Comparison of ENCODE assay signal across 3 fruit fly cellular contexts in the genomic region with DNA sequence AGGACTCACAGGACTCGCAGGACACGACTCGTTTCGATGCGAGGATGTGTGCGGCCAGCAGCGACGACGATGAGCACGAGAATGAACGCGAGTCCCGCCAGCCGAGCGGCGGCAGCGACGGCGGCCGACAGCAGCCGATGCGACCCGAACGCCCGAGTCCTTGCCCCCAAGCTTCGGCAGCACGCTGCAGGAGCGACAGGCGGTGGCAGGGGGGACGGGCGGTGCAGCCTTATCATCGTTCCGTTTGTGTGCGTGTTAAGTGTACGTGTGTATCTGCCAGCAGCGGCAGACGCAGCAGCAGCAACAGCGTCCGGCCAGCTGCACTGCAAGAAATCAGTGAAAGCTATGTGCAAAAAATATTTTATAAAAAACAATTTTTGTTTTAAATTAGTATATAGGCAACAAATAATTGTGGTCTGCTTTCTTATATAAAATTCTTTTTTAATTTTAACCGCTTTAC.
A peak's percentile ranks its signal among the peaks of the same experiment; 100 is the strongest.
TF ChIP-seq lines count a peak whose summit lies in the region.

A gene (minus strand): TSS at position 51 of the 460 bp plus-strand sequence.

- TF ChIP-seq CTCF in whole organism, embryonic (GFP tag; optimal IDR thresholded peaks at IDR 0.05; lab: Kevin White, UChicago): no peak

TF ChIP-seq in whole organism, embryonic, 481 proteins besides CTCF, POLR2A, EP300 and RAD21 (continues in another document):
- TF ChIP-seq TFAM (GFP tag; optimal IDR thresholded peaks at IDR 0.05; lab: Kevin White, UChicago) (no peak), disco-r (GFP tag; optimal IDR thresholded peaks at IDR 0.05; lab: Kevin White, UChicago) (no peak), toy (GFP tag; IDR thresholded peaks at IDR 0.05; lab: Robert Waterston, UW) (peak; percentile 7; the same call in 1 of the 2 replicates), CG11696 (GFP tag; IDR thresholded peaks at IDR 0.05; lab: Robert Waterston, UW) (no peak), chm (GFP tag; IDR thresholded peaks at IDR 0.05; lab: Robert Waterston, UW) (no peak), Mrtf (GFP tag; IDR thresholded peaks at IDR 0.05; lab: Robert Waterston, UW) (0 out of 3 replicates have a peak, but pooled peaks have one; percentile 17), Nf-YC (tag; optimal IDR thresholded peaks at IDR 0.05; lab: Kevin White, UChicago) (peak; percentile 26), CG32772 (GFP tag; IDR thresholded peaks at IDR 0.05; lab: Robert Waterston, UW) (peak; percentile 16; the same call in 1 of the 2 replicates), CG12769 (tag; optimal IDR thresholded peaks at IDR 0.05; lab: Kevin White, UChicago) (no peak), E2f2 (GFP tag; IDR thresholded peaks at IDR 0.05; lab: Robert Waterston, UW) (no peak), CG14965 (GFP tag; optimal IDR thresholded peaks at IDR 0.05; lab: Kevin White, UChicago; ENCODE audit: borderline replicate concordance) (no peak), CG8290 (GFP tag; optimal IDR thresholded peaks at IDR 0.05; lab: Kevin White, UChicago) (no peak), CG8290 (tag; optimal IDR thresholded peaks at IDR 0.05; lab: Kevin White, UChicago) (peak in 1 of 2 experiments; percentile 32), ranshi (GFP tag; IDR thresholded peaks at IDR 0.05; lab: Robert Waterston, UW) (0 out of 2 replicates have a peak, but pooled peaks have one; percentile 24), odd (GFP tag; optimal IDR thresholded peaks at IDR 0.05; lab: Kevin White, UChicago) (no peak), Hey (tag; optimal IDR thresholded peaks at IDR 0.05; lab: Kevin White, UChicago) (no peak), CG10209 (GFP tag; optimal IDR thresholded peaks at IDR 0.05; lab: Kevin White, UChicago) (peak; percentile 5), dimm (GFP tag; IDR thresholded peaks at IDR 0.05; lab: Robert Waterston, UW) (peak; percentile 20; the same call in 1 of the 2 replicates), Dip3 (GFP tag; optimal IDR thresholded peaks at IDR 0.05; lab: Kevin White, UChicago) (no peak), tgo (GFP tag; IDR thresholded peaks at IDR 0.05; lab: Robert Waterston, UW) (peak; percentile 46; the same call in 2 of the 3 replicates), Ets65A (GFP tag; lab: Kevin White, UChicago) (peak; percentile 4), Ptx1 (GFP tag; IDR thresholded peaks at IDR 0.05; lab: Robert Waterston, UW) (peak; percentile 41; the same call in 1 of the 2 replicates), CG9727 (GFP tag; optimal IDR thresholded peaks at IDR 0.05; lab: Kevin White, UChicago) (no peak), CG18599 (GFP tag; optimal IDR thresholded peaks at IDR 0.05; lab: Kevin White, UChicago) (peak; percentile 62), Camta (GFP tag; optimal IDR thresholded peaks at IDR 0.05; lab: Kevin White, UChicago) (no peak), CG18262 (tag; optimal IDR thresholded peaks at IDR 0.05; lab: Kevin White, UChicago) (peak; percentile 8)

TF ChIP-seq in whole organism, prepupa, 60 proteins besides CTCF, POLR2A, EP300 and RAD21:
- TF ChIP-seq CG6163 (GFP tag; IDR thresholded peaks at IDR 0.05; lab: Robert Waterston, UW) (0 out of 3 replicates have a peak, but pooled peaks have one; percentile 12), Hr4 (GFP tag; optimal IDR thresholded peaks at IDR 0.05; lab: Kevin White, UChicago) (no peak), Ets96B (tag; optimal IDR thresholded peaks at IDR 0.05; lab: Kevin White, UChicago) (no peak), CG8319 (GFP tag; optimal IDR thresholded peaks at IDR 0.05; lab: Kevin White, UChicago) (no peak), CG10631 (GFP tag; optimal IDR thresholded peaks at IDR 0.05; lab: Kevin White, UChicago) (no peak), Hr39 (GFP tag; optimal IDR thresholded peaks at IDR 0.05; lab: Kevin White, UChicago) (no peak), Gug (GFP tag; IDR thresholded peaks at IDR 0.05; lab: Robert Waterston, UW) (no peak), CG9139 (GFP tag; optimal IDR thresholded peaks at IDR 0.05; lab: Kevin White, UChicago) (no peak), CG8119 (GFP tag; IDR thresholded peaks at IDR 0.05; lab: Robert Waterston, UW) (no peak), CG16779 (tag; optimal IDR thresholded peaks at IDR 0.05; lab: Kevin White, UChicago) (no peak), Eip93F (GFP tag; optimal IDR thresholded peaks at IDR 0.05; lab: Kevin White, UChicago) (no peak), fd59A (GFP tag; optimal IDR thresholded peaks at IDR 0.05; lab: Kevin White, UChicago) (no peak), CG10669 (GFP tag; optimal IDR thresholded peaks at IDR 0.05; lab: Kevin White, UChicago) (no peak), CG32006 (GFP tag; optimal IDR thresholded peaks at IDR 0.05; lab: Kevin White, UChicago) (no peak), CG34406 (GFP tag; optimal IDR thresholded peaks at IDR 0.05; lab: Kevin White, UChicago) (no peak), Ets21C (GFP tag; optimal IDR thresholded peaks at IDR 0.05; lab: Kevin White, UChicago) (no peak), CG11762 (GFP tag; optimal IDR thresholded peaks at IDR 0.05; lab: Kevin White, UChicago; ENCODE audit: insufficient read depth) (no peak), CG8632 (GFP tag; optimal IDR thresholded peaks at IDR 0.05; lab: Kevin White, UChicago) (no peak), ss (GFP tag; optimal IDR thresholded peaks at IDR 0.05; lab: Kevin White, UChicago) (no peak), cyc (GFP tag; optimal IDR thresholded peaks at IDR 0.05; lab: Kevin White, UChicago) (no peak), svp (GFP tag; lab: Kevin White, UChicago) (no peak), Eip78C (GFP tag; lab: Kevin White, UChicago) (peak; percentile 59), Lpt (GFP tag; optimal IDR thresholded peaks at IDR 0.05; lab: Kevin White, UChicago) (no peak), achi (GFP tag; optimal IDR thresholded peaks at IDR 0.05; lab: Kevin White, UChicago) (no peak), eg (GFP tag; IDR thresholded peaks at IDR 0.05; lab: Robert Waterston, UW) (peak; percentile 12; the same call in 1 of the 3 replicates)
TF ChIP-seq in whole organism, prepupa: peak in this region for 3.

TF ChIP-seq in whole organism, pupa, 21 proteins besides CTCF, POLR2A, EP300 and RAD21:
- TF ChIP-seq CG34367 (tag; optimal IDR thresholded peaks at IDR 0.05; lab: Kevin White, UChicago) (no peak), CG13204 (GFP tag; optimal IDR thresholded peaks at IDR 0.05; lab: Kevin White, UChicago) (peak; percentile 75), CG8301 (tag; optimal IDR thresholded peaks at IDR 0.05; lab: Kevin White, UChicago) (no peak), CG9948 (tag; optimal IDR thresholded peaks at IDR 0.05; lab: Kevin White, UChicago) (no peak), CG17806 (tag; optimal IDR thresholded peaks at IDR 0.05; lab: Kevin White, UChicago) (no peak), fd96Ca (GFP tag; IDR thresholded peaks at IDR 0.05; lab: Robert Waterston, UW) (no peak), Pif1B (GFP tag; optimal IDR thresholded peaks at IDR 0.05; lab: Kevin White, UChicago) (no peak), Pif1A (GFP tag; optimal IDR thresholded peaks at IDR 0.05; lab: Kevin White, UChicago) (no peak), CG12605 (GFP tag; IDR thresholded peaks at IDR 0.05; lab: Robert Waterston, UW) (no peak), CG14655 (GFP tag; optimal IDR thresholded peaks at IDR 0.05; lab: Kevin White, UChicago) (no peak), D1 (tag; optimal IDR thresholded peaks at IDR 0.05; lab: Kevin White, UChicago) (no peak), EcR (GFP tag; optimal IDR thresholded peaks at IDR 0.05; lab: Kevin White, UChicago) (no peak), CG4496 (GFP tag; IDR thresholded peaks at IDR 0.05; lab: Robert Waterston, UW) (peak; percentile 25; the same call in 1 of the 3 replicates), Ets98B (GFP tag; IDR thresholded peaks at IDR 0.05; lab: Robert Waterston, UW) (no peak), rn (GFP tag; IDR thresholded peaks at IDR 0.05; lab: Robert Waterston, UW) (no peak), gl (tag; optimal IDR thresholded peaks at IDR 0.05; lab: Kevin White, UChicago) (no peak)
